Worm (Caenorhabditis elegans): ENCODE results near the gene col-97.

Gene col-97

DNA sequence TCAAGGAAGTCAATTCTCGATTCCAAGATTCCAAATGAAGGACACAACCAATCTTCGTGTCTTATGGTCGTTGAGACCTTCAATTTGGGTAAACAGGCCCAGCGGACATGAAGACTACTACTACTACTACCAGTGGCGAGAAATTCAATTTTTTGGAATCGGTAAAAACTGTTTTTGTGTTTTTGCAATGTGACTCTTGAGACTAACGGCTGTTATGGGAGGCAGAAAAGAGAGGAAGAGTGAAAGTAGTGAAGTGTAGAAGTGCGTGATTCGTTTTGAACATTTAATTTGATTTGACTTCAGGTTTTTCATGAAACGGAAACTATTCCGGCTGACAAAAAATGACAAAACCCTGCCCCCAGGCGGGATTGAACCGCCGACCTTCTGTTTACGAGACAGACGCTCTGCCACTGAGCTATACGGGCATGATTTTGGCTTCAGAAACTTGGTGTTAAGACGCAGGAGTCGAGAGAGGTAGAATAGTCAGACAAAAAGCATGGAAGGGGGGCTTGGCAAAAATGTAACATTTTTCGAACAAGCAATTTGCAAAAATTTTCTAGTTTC, 22.3 kb upstream of the col-97 start:
- TF ChIP-seq sup-37 (GFP tag; optimal IDR thresholded peaks at IDR 0.05) (no peak), efl-3 (GFP tag; optimal IDR thresholded peaks at IDR 0.05) (no peak), elt-2 (tag; optimal IDR thresholded peaks at IDR 0.05) (peak; percentile 18), ztf-4 (tag; optimal IDR thresholded peaks at IDR 0.05) (no peak), blmp-1 (tag; optimal IDR thresholded peaks at IDR 0.05) (peak; percentile 68), C16A3.4 (tag; optimal IDR thresholded peaks at IDR 0.05) (peak; percentile 48), nhr-19 (GFP tag; conservative IDR thresholded peaks at IDR 0.05) (peak; percentile 25), nhr-71 (tag; optimal IDR thresholded peaks at IDR 0.05) (peak; percentile 70), Y116A8C.19 (tag; optimal IDR thresholded peaks at IDR 0.05; ENCODE audit: borderline replicate concordance) (no peak), tbx-2 (tag; optimal IDR thresholded peaks at IDR 0.05) (no peak), zip-4 (GFP tag; optimal IDR thresholded peaks at IDR 0.05) (no peak), dsc-1 (tag; optimal IDR thresholded peaks at IDR 0.05) (peak; percentile 42), mdl-1 (tag; optimal IDR thresholded peaks at IDR 0.05) (peak in 1 of 2 experiments; percentile 36), ztf-11 (tag; optimal IDR thresholded peaks at IDR 0.05) (no peak), ces-1 (GFP tag; optimal IDR thresholded peaks at IDR 0.05) (no peak), fkh-4 (tag; optimal IDR thresholded peaks at IDR 0.05; ENCODE audit: borderline replicate concordance) (no peak), sox-4 (tag; optimal IDR thresholded peaks at IDR 0.05) (no peak), ama-1 (optimal IDR thresholded peaks at IDR 0.05) (no peak), unc-30 (tag; optimal IDR thresholded peaks at IDR 0.05) (no peak), C34B4.2 (tag; optimal IDR thresholded peaks at IDR 0.05) (no peak), xbp-1 (tag; optimal IDR thresholded peaks at IDR 0.05) (no peak), pag-3 (tag; optimal IDR thresholded peaks at IDR 0.05; ENCODE audit: borderline replicate concordance, insufficient read depth) (no peak), lin-14 (GFP tag; optimal IDR thresholded peaks at IDR 0.05) (peak; percentile 57), fkh-8 (tag; optimal IDR thresholded peaks at IDR 0.05) (peak; percentile 52), irx-1 (tag; optimal IDR thresholded peaks at IDR 0.05) (no peak), fos-1 (tag; optimal IDR thresholded peaks at IDR 0.05) (peak; percentile 29), fkh-10 (GFP tag; optimal IDR thresholded peaks at IDR 0.05) (peak; percentile 27), isw-1 (GFP tag; IDR thresholded peaks at IDR 0.05) (no peak), rnt-1 (tag; optimal IDR thresholded peaks at IDR 0.05) (peak; percentile 63), pqm-1 (tag; optimal IDR thresholded peaks at IDR 0.05) (no peak), unc-86 (tag; optimal IDR thresholded peaks at IDR 0.05) (no peak), nhr-28 (tag; optimal IDR thresholded peaks at IDR 0.05) (no peak), nhr-77 (tag; optimal IDR thresholded peaks at IDR 0.05) (peak; percentile 55), ets-5 (GFP tag; IDR thresholded peaks at IDR 0.05) (no peak), swsn-7 (tag; optimal IDR thresholded peaks at IDR 0.05) (peak; percentile 29), alr-1 (tag; optimal IDR thresholded peaks at IDR 0.05; ENCODE audit: borderline replicate concordance) (no peak), dpl-1 (GFP tag; optimal IDR thresholded peaks at IDR 0.05) (peak in 2 of 3 experiments; percentile 25), nhr-237 (tag; optimal IDR thresholded peaks at IDR 0.05) (no peak), nhr-84 (tag; optimal IDR thresholded peaks at IDR 0.05) (no peak), lir-3 (tag; optimal IDR thresholded peaks at IDR 0.05; ENCODE audit: poor library complexity) (peak; percentile 5), ceh-90 (tag; optimal IDR thresholded peaks at IDR 0.05) (no peak), egl-13 (tag; optimal IDR thresholded peaks at IDR 0.05) (no peak), elt-3 (tag; optimal IDR thresholded peaks at IDR 0.05) (no peak), mep-1 (tag; optimal IDR thresholded peaks at IDR 0.05) (peak; percentile 3), grh-1 (GFP tag; IDR thresholded peaks at IDR 0.05) (no peak), efl-1 (optimal IDR thresholded peaks at IDR 0.05) (peak; percentile 21 to 51), efl-1 (GFP tag; optimal IDR thresholded peaks at IDR 0.05 in 1 of 2) (peak; percentile 22 to 74), unc-130 (tag; optimal IDR thresholded peaks at IDR 0.05) (peak; percentile 30), ceh-8 (GFP tag; optimal IDR thresholded peaks at IDR 0.05) (no peak), mef-2 (tag; optimal IDR thresholded peaks at IDR 0.05) (no peak), nhr-11 (tag; optimal IDR thresholded peaks at IDR 0.05) (no peak), skn-1 (tag; optimal IDR thresholded peaks at IDR 0.05) (no peak), snu-23 (GFP tag; optimal IDR thresholded peaks at IDR 0.05) (peak; percentile 61)

Measured in whole organism, L1 larva.